Worm (Caenorhabditis elegans) whole organism, young adult: Measurements from ENCODE around the gene tag-243.

ENCODE experiments used
- B0336.3 ChIP-seq: fragments of 200-800 bp; sonication (Bioruptor generic); IDR thresholded peaks from 2 replicates; pipeline ENCODE4 v1.3.6; 2022; ENCODE audit warnings: missing genetic modification characterization, missing compliant biosample characterization
- F55B11.4 ChIP-seq: sonication (generic microtip); optimal IDR thresholded peaks from 2 replicates; lab custom pipeline; 2016; ENCODE audit warnings: missing compliant biosample characterization, missing genetic modification characterization, borderline replicate concordance; ENCODE audit not compliant: insufficient read depth
- cebp-1 ChIP-seq, 2 experiments: fragments of 200-800 bp in 1 of 2; sonication (Bioruptor generic) in 1 of 2; sonication (generic microtip) in 1 of 2; IDR thresholded peaks in 1 of 2; optimal IDR thresholded peaks in 1 of 2; 2 replicates each; pipeline versions ENCODE4 v1.3.6 to Lab custom; 2017 to 2022; ENCODE audit warnings: missing compliant biosample characterization in 2 of 2, missing genetic modification characterization in 2 of 2, mild to moderate bottlenecking in 1 of 2, missing genetic modification reagents in 1 of 2, moderate library complexity in 1 of 2
- ceh-40 ChIP-seq: fragments of 200-800 bp; sonication (Bioruptor generic); IDR thresholded peaks from 2 replicates; pipeline ENCODE4 v1.3.6; 2022; ENCODE audit warnings: missing genetic modification characterization, missing compliant biosample characterization
- chd-7 ChIP-seq: sonication (generic microtip); optimal IDR thresholded peaks from 2 replicates; lab custom pipeline; 2016; ENCODE audit warnings: mild to moderate bottlenecking, missing genetic modification characterization, moderate library complexity, missing compliant biosample characterization
- ets-4 ChIP-seq: fragments of 200-800 bp; sonication (Bioruptor generic); optimal IDR thresholded peaks from 2 replicates; lab custom pipeline; 2018; ENCODE audit warnings: mild to moderate bottlenecking, missing genetic modification characterization, missing compliant biosample characterization
- hlh-26 ChIP-seq: fragments of 200-800 bp; sonication (Bioruptor generic); conservative IDR thresholded peaks from 2 replicates; pipeline ENCODE4 v1.3.6; 2022; ENCODE audit warnings: missing genetic modification reagents, missing genetic modification characterization, missing compliant biosample characterization
- lsy-27 ChIP-seq: sonication (generic microtip); optimal IDR thresholded peaks from 2 replicates; lab custom pipeline; 2017; ENCODE audit warnings: missing genetic modification characterization, mild to moderate bottlenecking, missing compliant biosample characterization, antibody characterized with exemption, missing genotype, borderline replicate concordance; ENCODE audit not compliant: insufficient read depth
- rpc-1 ChIP-seq, 2 experiments: fragments of 150-350 bp in 1 of 2; sonication (generic microtip) in 1 of 2; optimal IDR thresholded peaks; 2 replicates each; lab custom pipeline; 2014 to 2018; ENCODE audit warnings: missing biosample characterization in 1 of 2, missing genetic modification characterization in 1 of 2, missing genetic modification reagents in 1 of 2, missing genotype in 1 of 2
- snpc-1.1 ChIP-seq: sonication (generic microtip); optimal IDR thresholded peaks from 2 replicates; lab custom pipeline; 2017; ENCODE audit warnings: missing genetic modification characterization, mild to moderate bottlenecking, missing compliant biosample characterization, antibody characterized with exemption, moderate library complexity, missing genotype, missing genetic modification reagents; ENCODE audit not compliant: insufficient read depth

ce11 chrIII:4721750-4722149 lies 33.5 kb upstream of the tag-243 start, which contains the start of gene acy-1:
- no peak for TF ChIP-seq ets-4 (GFP tag; lab: Kevin White, UChicago)
- TF ChIP-seq hlh-26 (GFP tag; lab: Robert Waterston, UW) = no peak
- no peak for TF ChIP-seq ceh-40 (GFP tag; lab: Robert Waterston, UW)
- TF ChIP-seq lsy-27 (tag; lab: Kevin White, UChicago) = no peak
- no peak for TF ChIP-seq F55B11.4 (tag; lab: Kevin White, UChicago)
- no peak for TF ChIP-seq rpc-1 (optimal IDR thresholded peaks at IDR 0.05; lab: Kevin White, UChicago)
- no peak for TF ChIP-seq rpc-1 (tag; optimal IDR thresholded peaks at IDR 0.05; lab: Kevin White, UChicago)
- TF ChIP-seq chd-7 (tag; lab: Kevin White, UChicago) = no peak
- TF ChIP-seq snpc-1.1 = no peak
- no peak for TF ChIP-seq B0336.3 (GFP tag; lab: Robert Waterston, UW)
- no peak for TF ChIP-seq cebp-1 (GFP tag; IDR thresholded peaks at IDR 0.05; lab: Robert Waterston, UW)
- TF ChIP-seq cebp-1 (tag; optimal IDR thresholded peaks at IDR 0.05; lab: Kevin White, UChicago) = peak; percentile 59
